ENCODE assay signal across 1 fruit fly cellular context in the genomic region with DNA sequence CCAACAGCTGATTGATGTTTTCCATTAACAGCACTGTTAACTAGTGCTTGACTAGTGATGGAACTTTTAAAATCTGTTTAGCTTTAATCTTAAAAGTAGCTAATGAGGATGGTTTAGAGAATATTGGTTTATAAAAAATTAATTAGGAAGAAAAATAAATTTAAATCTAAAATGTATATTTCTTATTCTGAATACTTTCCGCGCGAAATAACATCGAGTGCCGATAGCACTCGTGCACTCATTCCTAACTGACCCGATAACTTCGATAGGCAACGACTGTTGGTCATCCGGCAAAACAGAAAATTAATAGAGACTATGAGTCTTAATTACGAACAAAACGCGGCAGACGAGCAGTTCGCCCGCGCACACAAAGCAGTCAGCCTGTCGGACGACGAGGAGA.
TF ChIP-seq lines count a peak whose summit lies in the region.

Gene THG (minus strand): TSS at position 22 of the 400 bp plus-strand sequence.
Gene Rnmt (plus strand): TSS at position 237 of the 400 bp plus-strand sequence.

TF ChIP-seq in whole organism, embryonic, 481 proteins besides CTCF, POLR2A, EP300 and RAD21 (continued from another document and continues in another):
- TF ChIP-seq tap (tag; optimal IDR thresholded peaks at IDR 0.05; lab: Kevin White, UChicago) (peak; percentile 65), Camta (GFP tag; optimal IDR thresholded peaks at IDR 0.05; lab: Kevin White, UChicago) (peak; percentile 56), Deaf1 (tag; optimal IDR thresholded peaks at IDR 0.05; lab: Kevin White, UChicago) (peak; percentile 56), exex (tag; optimal IDR thresholded peaks at IDR 0.05; lab: Kevin White, UChicago) (peak; percentile 41), Dref (GFP tag; IDR thresholded peaks at IDR 0.05; lab: Robert Waterston, UW) (peak; percentile 82), Fer2 (tag; optimal IDR thresholded peaks at IDR 0.05; lab: Kevin White, UChicago) (peak; percentile 77), Lhr (GFP tag; optimal IDR thresholded peaks at IDR 0.05; lab: Kevin White, UChicago) (peak; percentile 58), ken (GFP tag; IDR thresholded peaks at IDR 0.05; lab: Robert Waterston, UW) (peak; percentile 85), Drgx (GFP tag; IDR thresholded peaks at IDR 0.05; lab: Robert Waterston, UW) (peak; percentile 55), Dp (GFP tag; optimal IDR thresholded peaks at IDR 0.05; lab: Kevin White, UChicago) (peak; percentile 53), D19A (tag; optimal IDR thresholded peaks at IDR 0.05; lab: Kevin White, UChicago) (peak; percentile 60), CG8089 (GFP tag; optimal IDR thresholded peaks at IDR 0.05; lab: Kevin White, UChicago) (peak; percentile 30), vfl (GFP tag; optimal IDR thresholded peaks at IDR 0.05; lab: Kevin White, UChicago) (peak; percentile 71), Hmx (GFP tag; optimal IDR thresholded peaks at IDR 0.05; lab: Kevin White, UChicago) (peak; percentile 43), ATbp (GFP tag; optimal IDR thresholded peaks at IDR 0.05; lab: Kevin White, UChicago) (peak; percentile 57), aop (GFP tag; IDR thresholded peaks at IDR 0.05; lab: Robert Waterston, UW) (peak; percentile 50; the same call in 1 of the 2 replicates), CG15479 (GFP tag; optimal IDR thresholded peaks at IDR 0.05; lab: Kevin White, UChicago) (no peak), CG10321 (GFP tag; IDR thresholded peaks at IDR 0.05; lab: Robert Waterston, UW) (no peak), bbx (GFP tag; IDR thresholded peaks at IDR 0.05; lab: Robert Waterston, UW; ENCODE audit: partially characterized antibody) (peak; percentile 81), Tbp (GFP tag; optimal IDR thresholded peaks at IDR 0.05; lab: Kevin White, UChicago) (no peak), CG11398 (GFP tag; optimal IDR thresholded peaks at IDR 0.05; lab: Kevin White, UChicago) (no peak), Nf-YB (GFP tag; optimal IDR thresholded peaks at IDR 0.05; lab: Kevin White, UChicago) (peak; percentile 60), ERR (GFP tag; optimal IDR thresholded peaks at IDR 0.05; lab: Kevin White, UChicago) (peak; percentile 31), Bteb2 (GFP tag; optimal IDR thresholded peaks at IDR 0.05; lab: Kevin White, UChicago) (peak; percentile 68), ems (GFP tag; optimal IDR thresholded peaks at IDR 0.05; lab: Kevin White, UChicago) (peak; percentile 78), Dad (GFP tag; optimal IDR thresholded peaks at IDR 0.05; lab: Kevin White, UChicago) (peak; percentile 64), ci (GFP tag; IDR thresholded peaks at IDR 0.05; lab: Robert Waterston, UW) (peak; percentile 91), Atf-2 (GFP tag; optimal IDR thresholded peaks at IDR 0.05; lab: Kevin White, UChicago) (peak; percentile 50), CG6854 (GFP tag; optimal IDR thresholded peaks at IDR 0.05; lab: Kevin White, UChicago) (no peak), lab (GFP tag; optimal IDR thresholded peaks at IDR 0.05; lab: Kevin White, UChicago) (peak; percentile 80), ind (GFP tag; optimal IDR thresholded peaks at IDR 0.05; lab: Kevin White, UChicago) (peak; percentile 81), CG4854 (GFP tag; optimal IDR thresholded peaks at IDR 0.05; lab: Kevin White, UChicago) (peak; percentile 63), Sry-δ (GFP tag; optimal IDR thresholded peaks at IDR 0.05; lab: Kevin White, UChicago) (peak; percentile 91), PHDP (tag; optimal IDR thresholded peaks at IDR 0.05; lab: Kevin White, UChicago) (peak; percentile 90), slbo (GFP tag; IDR thresholded peaks at IDR 0.05; lab: Robert Waterston, UW) (peak; percentile 90), cato (GFP tag; optimal IDR thresholded peaks at IDR 0.05; lab: Kevin White, UChicago; ENCODE audit: borderline replicate concordance) (peak; percentile 9), Bgb (GFP tag; IDR thresholded peaks at IDR 0.05; lab: Robert Waterston, UW; ENCODE audit: partially characterized antibody) (peak; percentile 87), CG9609 (GFP tag; optimal IDR thresholded peaks at IDR 0.05; lab: Kevin White, UChicago) (no peak), Opbp (GFP tag; IDR thresholded peaks at IDR 0.05; lab: Robert Waterston, UW; ENCODE audit: partially characterized antibody) (peak; percentile 84), Gug (GFP tag; IDR thresholded peaks at IDR 0.05; lab: Robert Waterston, UW) (peak; percentile 85), NC2α (GFP tag; optimal IDR thresholded peaks at IDR 0.05; lab: Kevin White, UChicago) (no peak), CG31441 (GFP tag; IDR thresholded peaks at IDR 0.05; lab: Robert Waterston, UW) (peak; percentile 77), gfzf (GFP tag; optimal IDR thresholded peaks at IDR 0.05; lab: Kevin White, UChicago) (peak; percentile 5), Bdp1 (GFP tag; optimal IDR thresholded peaks at IDR 0.05; lab: Kevin White, UChicago) (peak; percentile 28), MBD-R2 (GFP tag; IDR thresholded peaks at IDR 0.05; lab: Robert Waterston, UW) (peak; percentile 93), CG17568 (GFP tag; optimal IDR thresholded peaks at IDR 0.05; lab: Kevin White, UChicago) (peak; percentile 59), CG5180 (GFP tag; optimal IDR thresholded peaks at IDR 0.05; lab: Kevin White, UChicago) (no peak), CG3281 (GFP tag; optimal IDR thresholded peaks at IDR 0.05; lab: Kevin White, UChicago) (peak; percentile 74), onecut (GFP tag; IDR thresholded peaks at IDR 0.05; lab: Robert Waterston, UW) (peak; percentile 62), CG12391 (tag; optimal IDR thresholded peaks at IDR 0.05; lab: Kevin White, UChicago) (peak; percentile 92), CG18262 (tag; optimal IDR thresholded peaks at IDR 0.05; lab: Kevin White, UChicago) (peak; percentile 76), Xrp1 (GFP tag; IDR thresholded peaks at IDR 0.05; lab: Robert Waterston, UW) (peak; percentile 89), dimm (GFP tag; IDR thresholded peaks at IDR 0.05; lab: Robert Waterston, UW) (peak; percentile 42; the same call in 1 of the 2 replicates), CG17802 (tag; optimal IDR thresholded peaks at IDR 0.05; lab: Kevin White, UChicago) (peak; percentile 45), CG6689 (GFP tag; IDR thresholded peaks at IDR 0.05; lab: Robert Waterston, UW) (peak; percentile 89), CG3407 (GFP tag; optimal IDR thresholded peaks at IDR 0.05; lab: Kevin White, UChicago) (peak; percentile 68), rib (GFP tag; IDR thresholded peaks at IDR 0.05; lab: Robert Waterston, UW) (peak; percentile 73), peb (GFP tag; IDR thresholded peaks at IDR 0.05; lab: Robert Waterston, UW) (peak; percentile 62), gem (tag; optimal IDR thresholded peaks at IDR 0.05; lab: Kevin White, UChicago) (peak; percentile 94), CG4424 (GFP tag; optimal IDR thresholded peaks at IDR 0.05; lab: Kevin White, UChicago) (peak; percentile 82), lmd (GFP tag; IDR thresholded peaks at IDR 0.05; lab: Robert Waterston, UW) (peak; percentile 85), eyg (GFP tag; optimal IDR thresholded peaks at IDR 0.05; lab: Kevin White, UChicago) (peak; percentile 14), zfh2 (GFP tag; optimal IDR thresholded peaks at IDR 0.05; lab: Kevin White, UChicago) (peak; percentile 65), cg (GFP tag; optimal IDR thresholded peaks at IDR 0.05; lab: Kevin White, UChicago) (no peak), schlank (tag; optimal IDR thresholded peaks at IDR 0.05; lab: Kevin White, UChicago) (no peak), CG34422 (GFP tag; IDR thresholded peaks at IDR 0.05; lab: Robert Waterston, UW) (peak; percentile 86), sima (GFP tag; optimal IDR thresholded peaks at IDR 0.05; lab: Kevin White, UChicago) (no peak), knrl (GFP tag; IDR thresholded peaks at IDR 0.05; lab: Robert Waterston, UW; ENCODE audit: partially characterized antibody) (peak; percentile 89), CG16779 (GFP tag; IDR thresholded peaks at IDR 0.05; lab: Robert Waterston, UW) (0 out of 2 replicates have a peak, but pooled peaks have one; percentile 9), NK7.1 (GFP tag; optimal IDR thresholded peaks at IDR 0.05; lab: Kevin White, UChicago) (peak; percentile 0), Hsf (GFP tag; optimal IDR thresholded peaks at IDR 0.05; lab: Kevin White, UChicago) (peak; percentile 84), pros (GFP tag; optimal IDR thresholded peaks at IDR 0.05; lab: Kevin White, UChicago) (no peak), E2f1 (GFP tag; IDR thresholded peaks at IDR 0.05; lab: Robert Waterston, UW) (peak; percentile 82), CG1792 (GFP tag; optimal IDR thresholded peaks at IDR 0.05; lab: Kevin White, UChicago) (peak; percentile 26), CG17328 (GFP tag; IDR thresholded peaks at IDR 0.05; lab: Robert Waterston, UW) (peak; percentile 86), ttk (GFP tag; IDR thresholded peaks at IDR 0.05; lab: Robert Waterston, UW) (peak; percentile 86), CG7745 (tag; optimal IDR thresholded peaks at IDR 0.05; lab: Kevin White, UChicago) (no peak), kay (GFP tag; optimal IDR thresholded peaks at IDR 0.05; lab: Kevin White, UChicago) (peak; percentile 78), CG17361 (GFP tag; IDR thresholded peaks at IDR 0.05; lab: Robert Waterston, UW) (peak; percentile 78), Ets65A (GFP tag; lab: Kevin White, UChicago) (peak; percentile 93), jing (GFP tag; optimal IDR thresholded peaks at IDR 0.05; lab: Kevin White, UChicago) (peak; percentile 57), CG13775 (GFP tag; optimal IDR thresholded peaks at IDR 0.05; lab: Kevin White, UChicago) (peak; percentile 84), yki (optimal IDR thresholded peaks at IDR 0.05; lab: Kevin White, UChicago) (no peak), sc (optimal IDR thresholded peaks at IDR 0.05; lab: Kevin White, UChicago) (no peak), sc (GFP tag; optimal IDR thresholded peaks at IDR 0.05; lab: Kevin White, UChicago) (peak; percentile 61), ewg (GFP tag; optimal IDR thresholded peaks at IDR 0.05; lab: Kevin White, UChicago) (peak; percentile 55), CG9797 (GFP tag; optimal IDR thresholded peaks at IDR 0.05; lab: Kevin White, UChicago) (peak; percentile 30), CG2678 (tag; optimal IDR thresholded peaks at IDR 0.05; lab: Kevin White, UChicago) (peak; percentile 81), Hand (GFP tag; optimal IDR thresholded peaks at IDR 0.05; lab: Kevin White, UChicago) (peak; percentile 32), HLH54F (GFP tag; optimal IDR thresholded peaks at IDR 0.05; lab: Kevin White, UChicago) (peak; percentile 66), H15 (GFP tag; IDR thresholded peaks at IDR 0.05; lab: Robert Waterston, UW) (peak; percentile 83), Awh (GFP tag; IDR thresholded peaks at IDR 0.05; lab: Robert Waterston, UW) (peak; percentile 73), CG30403 (GFP tag; optimal IDR thresholded peaks at IDR 0.05; lab: Kevin White, UChicago) (peak; percentile 93), CG9876 (GFP tag; optimal IDR thresholded peaks at IDR 0.05; lab: Kevin White, UChicago) (no peak), CG6813 (GFP tag; optimal IDR thresholded peaks at IDR 0.05; lab: Kevin White, UChicago) (peak; percentile 34), Lpt (GFP tag; optimal IDR thresholded peaks at IDR 0.05; lab: Kevin White, UChicago) (no peak), Spps (tag; optimal IDR thresholded peaks at IDR 0.05; lab: Kevin White, UChicago) (peak; percentile 62), CG6791 (GFP tag; IDR thresholded peaks at IDR 0.05; lab: Robert Waterston, UW; ENCODE audit: partially characterized antibody) (peak; percentile 82), CG12236 (GFP tag; optimal IDR thresholded peaks at IDR 0.05; lab: Kevin White, UChicago) (no peak), nau (GFP tag; optimal IDR thresholded peaks at IDR 0.05; lab: Kevin White, UChicago) (peak; percentile 55), CG10209 (GFP tag; optimal IDR thresholded peaks at IDR 0.05; lab: Kevin White, UChicago) (peak; percentile 70), CG17385 (GFP tag; optimal IDR thresholded peaks at IDR 0.05; lab: Kevin White, UChicago) (peak; percentile 77), wor (GFP tag; IDR thresholded peaks at IDR 0.05; lab: Robert Waterston, UW) (peak; percentile 69), bowl (GFP tag; IDR thresholded peaks at IDR 0.05; lab: Robert Waterston, UW) (peak; percentile 58), CG32767 (GFP tag; IDR thresholded peaks at IDR 0.05; lab: Robert Waterston, UW) (peak; percentile 65; the same call in 1 of the 2 replicates), Sry-β (GFP tag; optimal IDR thresholded peaks at IDR 0.05; lab: Kevin White, UChicago) (peak; percentile 47), CG1529 (GFP tag; optimal IDR thresholded peaks at IDR 0.05; lab: Kevin White, UChicago) (peak; percentile 56), B-H2 (GFP tag; optimal IDR thresholded peaks at IDR 0.05; lab: Kevin White, UChicago) (peak; percentile 90), shn (GFP tag; optimal IDR thresholded peaks at IDR 0.05; lab: Kevin White, UChicago) (peak; percentile 33), hkb (optimal IDR thresholded peaks at IDR 0.05; lab: Kevin White, UChicago) (no peak), hkb (GFP tag; IDR thresholded peaks at IDR 0.05; lab: Robert Waterston, UW) (peak; percentile 69), CG4730 (GFP tag; IDR thresholded peaks at IDR 0.05; lab: Robert Waterston, UW) (peak; percentile 73), CG14667 (GFP tag; IDR thresholded peaks at IDR 0.05; lab: Robert Waterston, UW) (peak; percentile 76), HLH3B (GFP tag; IDR thresholded peaks at IDR 0.05; lab: Robert Waterston, UW) (peak; percentile 82), pho (GFP tag; optimal IDR thresholded peaks at IDR 0.05; lab: Kevin White, UChicago) (peak; percentile 67), CG5953 (GFP tag; IDR thresholded peaks at IDR 0.05; lab: Robert Waterston, UW) (peak; percentile 71), CG6175 (GFP tag; IDR thresholded peaks at IDR 0.05; lab: Robert Waterston, UW) (peak; percentile 71), CG18764 (GFP tag; optimal IDR thresholded peaks at IDR 0.05; lab: Kevin White, UChicago) (peak; percentile 71), CG15011 (GFP tag; optimal IDR thresholded peaks at IDR 0.05; lab: Kevin White, UChicago) (no peak), fru (optimal IDR thresholded peaks at IDR 0.05; lab: Kevin White, UChicago) (no peak), ranshi (GFP tag; IDR thresholded peaks at IDR 0.05; lab: Robert Waterston, UW) (peak; percentile 75; the same call in 1 of the 2 replicates), ssp (GFP tag; IDR thresholded peaks at IDR 0.05; lab: Robert Waterston, UW) (peak; percentile 66), CG34224 (GFP tag; IDR thresholded peaks at IDR 0.05; lab: Robert Waterston, UW; ENCODE audit: partially characterized antibody) (peak; percentile 84), CG9437 (GFP tag; optimal IDR thresholded peaks at IDR 0.05; lab: Kevin White, UChicago) (peak; percentile 46), CG14965 (GFP tag; optimal IDR thresholded peaks at IDR 0.05; lab: Kevin White, UChicago; ENCODE audit: borderline replicate concordance) (no peak), CG8924 (tag; optimal IDR thresholded peaks at IDR 0.05; lab: Kevin White, UChicago) (peak; percentile 84)
